Worm (Caenorhabditis elegans): ENCODE data around the gene C09G4.4.
A peak's percentile ranks its signal among the peaks of the same experiment; 100 is the strongest.

The C09G4.4 gene

ce11 chrIV:8506034-8506433 is 6.7 kb upstream of the C09G4.4 start:
- TF ChIP-seq ztf-11 (tag; optimal IDR thresholded peaks at IDR 0.05) (no peak), R02D3.7 (tag; optimal IDR thresholded peaks at IDR 0.05) (no peak), crh-2 (tag; optimal IDR thresholded peaks at IDR 0.05) (no peak), nhr-11 (tag; optimal IDR thresholded peaks at IDR 0.05) (no peak), nhr-10 (tag; optimal IDR thresholded peaks at IDR 0.05) (no peak), ama-1 (optimal IDR thresholded peaks at IDR 0.05) (no peak), ZK546.5 (tag; optimal IDR thresholded peaks at IDR 0.05) (no peak), mdl-1 (tag; optimal IDR thresholded peaks at IDR 0.05) (no peak), lin-13 (GFP tag; optimal IDR thresholded peaks at IDR 0.05) (no peak), lin-39 (tag; optimal IDR thresholded peaks at IDR 0.05) (no peak), nhr-25 (tag; optimal IDR thresholded peaks at IDR 0.05) (no peak), nhr-21 (tag; optimal IDR thresholded peaks at IDR 0.05) (no peak), elt-3 (tag; optimal IDR thresholded peaks at IDR 0.05) (no peak), gmeb-1 (tag; optimal IDR thresholded peaks at IDR 0.05) (no peak), nhr-23 (tag; optimal IDR thresholded peaks at IDR 0.05) (no peak), nhr-6 (tag; optimal IDR thresholded peaks at IDR 0.05) (no peak)

ce11 chrIV:8510534-8510933 is 2.2 kb upstream of the C09G4.4 start, which contains the start of gene tag-77:
Gene tag-77, minus strand, starts transcription at chrIV:8510548.
- peak; percentile 26 for TF ChIP-seq snpc-4 (tag; optimal IDR thresholded peaks at IDR 0.05)
- TF ChIP-seq nhr-77 (tag; optimal IDR thresholded peaks at IDR 0.05), result no peak
- TF ChIP-seq fos-1 (tag; optimal IDR thresholded peaks at IDR 0.05), result peak; percentile 92
- no peak for TF ChIP-seq lin-13 (GFP tag; optimal IDR thresholded peaks at IDR 0.05)
- TF ChIP-seq elt-3 (tag; optimal IDR thresholded peaks at IDR 0.05), result no peak
- no peak for TF ChIP-seq sma-3 (GFP tag; optimal IDR thresholded peaks at IDR 0.05)
- no peak for TF ChIP-seq alr-1 (tag; optimal IDR thresholded peaks at IDR 0.05)
- TF ChIP-seq gmeb-1 (tag; optimal IDR thresholded peaks at IDR 0.05), result no peak
- peak; percentile 20 for TF ChIP-seq nhr-129 (tag; optimal IDR thresholded peaks at IDR 0.05)
- TF ChIP-seq ztf-1 (GFP tag; conservative IDR thresholded peaks at IDR 0.05), result no peak
- TF ChIP-seq lin-11 (tag; optimal IDR thresholded peaks at IDR 0.05), result no peak
- no peak for TF ChIP-seq nhr-11 (tag; optimal IDR thresholded peaks at IDR 0.05)
- no peak for TF ChIP-seq egl-27 (tag; optimal IDR thresholded peaks at IDR 0.05)
- TF ChIP-seq nhr-6 (tag; optimal IDR thresholded peaks at IDR 0.05), result no peak
- no peak for TF ChIP-seq ztf-4 (tag; optimal IDR thresholded peaks at IDR 0.05)
- no peak for TF ChIP-seq mbf-1 (tag; optimal IDR thresholded peaks at IDR 0.05)
- TF ChIP-seq nhr-23 (tag; optimal IDR thresholded peaks at IDR 0.05), result no peak
- TF ChIP-seq elt-1 (tag; optimal IDR thresholded peaks at IDR 0.05), result no peak

ce11 chrIV:8511056-8511455 is 1.7 kb upstream of the C09G4.4 start, which contains the start of gene mes-6:
Gene mes-6, plus strand, starts transcription at chrIV:8511284.
- TF ChIP-seq sem-4 (tag; optimal IDR thresholded peaks at IDR 0.05) (no peak), unc-39 (tag; optimal IDR thresholded peaks at IDR 0.05) (no peak), unc-55 (GFP tag; optimal IDR thresholded peaks at IDR 0.05) (peak; percentile 67), C34F6.9 (tag; optimal IDR thresholded peaks at IDR 0.05) (peak; percentile 45), lsy-2 (tag; optimal IDR thresholded peaks at IDR 0.05) (peak in 1 of 2 experiments; percentile 70), R02D3.7 (tag; optimal IDR thresholded peaks at IDR 0.05) (no peak), alr-1 (tag; optimal IDR thresholded peaks at IDR 0.05) (no peak), nhr-129 (tag; optimal IDR thresholded peaks at IDR 0.05) (peak; percentile 17), gmeb-1 (tag; optimal IDR thresholded peaks at IDR 0.05) (peak; percentile 82), snpc-4 (tag; optimal IDR thresholded peaks at IDR 0.05) (peak; percentile 17), crh-2 (tag; optimal IDR thresholded peaks at IDR 0.05) (peak; percentile 33), lin-13 (GFP tag; optimal IDR thresholded peaks at IDR 0.05) (peak; percentile 48), ztf-4 (tag; optimal IDR thresholded peaks at IDR 0.05) (no peak), nhr-6 (tag; optimal IDR thresholded peaks at IDR 0.05) (no peak), fos-1 (tag; optimal IDR thresholded peaks at IDR 0.05) (peak; percentile 14), sma-3 (GFP tag; optimal IDR thresholded peaks at IDR 0.05) (peak; percentile 2)

- no peak for TF ChIP-seq nhr-23 (tag; optimal IDR thresholded peaks at IDR 0.05)
- no peak for TF ChIP-seq nhr-10 (tag; optimal IDR thresholded peaks at IDR 0.05)
- TF ChIP-seq nhr-77 (tag; optimal IDR thresholded peaks at IDR 0.05), result no peak
- no peak for TF ChIP-seq ztf-4 (tag; optimal IDR thresholded peaks at IDR 0.05)
- TF ChIP-seq sem-4 (tag; optimal IDR thresholded peaks at IDR 0.05), result no peak
- no peak for TF ChIP-seq elt-3 (tag; optimal IDR thresholded peaks at IDR 0.05)
- TF ChIP-seq ztf-11 (tag; optimal IDR thresholded peaks at IDR 0.05), result no peak
- TF ChIP-seq nhr-21 (tag; optimal IDR thresholded peaks at IDR 0.05), result no peak
- TF ChIP-seq snpc-4 (tag; optimal IDR thresholded peaks at IDR 0.05), result no peak
- TF ChIP-seq dmd-4 (tag; optimal IDR thresholded peaks at IDR 0.05), result no peak
- TF ChIP-seq mdl-1 (tag; optimal IDR thresholded peaks at IDR 0.05), result no peak
- TF ChIP-seq unc-62 (GFP tag; optimal IDR thresholded peaks at IDR 0.05), result no peak
- TF ChIP-seq ztf-1 (GFP tag; conservative IDR thresholded peaks at IDR 0.05), result no peak
- no peak for TF ChIP-seq Y55F3AM.14 (GFP tag; optimal IDR thresholded peaks at IDR 0.05)
- no peak for TF ChIP-seq C34F6.9 (tag; optimal IDR thresholded peaks at IDR 0.05)
- no peak for TF ChIP-seq alr-1 (tag; optimal IDR thresholded peaks at IDR 0.05)
- TF ChIP-seq R02D3.7 (tag; optimal IDR thresholded peaks at IDR 0.05), result no peak
- no peak for TF ChIP-seq nhr-129 (tag; optimal IDR thresholded peaks at IDR 0.05)
- TF ChIP-seq F13H6.1 (tag; optimal IDR thresholded peaks at IDR 0.05), result no peak
- TF ChIP-seq fos-1 (tag; optimal IDR thresholded peaks at IDR 0.05), result no peak
Measured at ce11 chrIV:8513619-8514018, 840 bp downstream of the C09G4.4 start, which contains the start of gene cks-1. Gene cks-1, plus strand, starts transcription at chrIV:8513919.
